Worm (Caenorhabditis elegans): Measurements from ENCODE around the gene M6.4.

DNA sequence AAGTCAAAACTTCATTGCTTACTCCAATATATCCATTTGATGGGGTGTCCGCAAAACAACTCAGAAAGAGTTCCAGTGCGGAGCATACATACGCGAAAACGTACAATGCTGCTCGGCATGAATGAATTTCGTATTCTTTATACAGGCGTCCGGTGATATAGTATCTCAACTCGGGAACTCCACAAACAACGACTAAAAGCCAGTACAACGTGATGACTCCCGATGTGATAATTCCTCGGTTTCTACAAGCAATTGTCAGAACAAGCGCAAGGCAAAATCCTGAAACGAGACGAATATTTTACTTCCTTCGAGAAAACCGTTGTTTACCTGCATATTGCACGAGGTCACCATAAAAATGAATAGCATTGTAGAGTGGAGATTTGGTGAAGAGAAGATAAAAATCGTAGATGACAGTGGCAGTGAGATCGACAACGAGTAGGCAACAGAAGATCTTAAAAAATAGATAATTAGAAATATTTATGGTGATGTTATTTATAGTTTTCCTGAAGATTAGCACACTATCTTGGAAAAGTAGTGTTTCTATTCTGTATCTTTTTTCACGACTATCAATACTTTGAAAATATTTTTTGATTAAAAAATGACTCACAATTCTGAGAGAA, 43.3 kb upstream of the M6.4 start:
- TF ChIP-seq snpc-4 (tag; optimal IDR thresholded peaks at IDR 0.05) (no peak), ces-1 (GFP tag; optimal IDR thresholded peaks at IDR 0.05) (no peak), nhr-12 (tag; optimal IDR thresholded peaks at IDR 0.05) (no peak), pqm-1 (tag; optimal IDR thresholded peaks at IDR 0.05) (no peak), lin-39 (tag; optimal IDR thresholded peaks at IDR 0.05) (no peak), unc-62 (GFP tag; optimal IDR thresholded peaks at IDR 0.05) (no peak), tbx-2 (tag; optimal IDR thresholded peaks at IDR 0.05) (no peak), egl-27 (tag; optimal IDR thresholded peaks at IDR 0.05) (no peak), lin-35 (GFP tag; optimal IDR thresholded peaks at IDR 0.05) (no peak), nhr-76 (tag; optimal IDR thresholded peaks at IDR 0.05) (no peak), zag-1 (tag; optimal IDR thresholded peaks at IDR 0.05) (no peak), elt-2 (tag; optimal IDR thresholded peaks at IDR 0.05) (no peak), mdl-1 (tag; optimal IDR thresholded peaks at IDR 0.05) (no peak), ceh-82 (tag; optimal IDR thresholded peaks at IDR 0.05) (no peak)
